Worm (Caenorhabditis elegans): ENCODE measurements around the gene F18C5.5.

Gene F18C5.5

ce11 chrII:6566628-6567180, at the start of gene F18C5.5, which contains the start of gene F18C5.9:
F18C5.5 (minus strand) TSS chrII:6566728.
F18C5.9 (plus strand) TSS chrII:6567130.
- TF ChIP-seq mdl-1 (tag; optimal IDR thresholded peaks at IDR 0.05) (no peak), ztf-11 (tag; optimal IDR thresholded peaks at IDR 0.05) (no peak), blmp-1 (tag; optimal IDR thresholded peaks at IDR 0.05; ENCODE audit: insufficient read depth) (no peak), nhr-237 (tag; optimal IDR thresholded peaks at IDR 0.05) (no peak), dmd-4 (tag; optimal IDR thresholded peaks at IDR 0.05) (no peak)

- TF ChIP-seq sma-9 (GFP tag; optimal IDR thresholded peaks at IDR 0.05) (peak; percentile 38), sma-9 (tag; optimal IDR thresholded peaks at IDR 0.05) (no peak), ama-1 (optimal IDR thresholded peaks at IDR 0.05) (no peak), fos-1 (tag; optimal IDR thresholded peaks at IDR 0.05) (peak; percentile 85), aly-2 (tag; optimal IDR thresholded peaks at IDR 0.05) (no peak), nhr-11 (tag; optimal IDR thresholded peaks at IDR 0.05) (no peak)
Observed at ce11 chrII:6616135-6616534, 49.6 kb upstream of the F18C5.5 start.

- TF ChIP-seq F13H6.1 (tag; optimal IDR thresholded peaks at IDR 0.05) (peak; percentile 67), peb-1 (tag; optimal IDR thresholded peaks at IDR 0.05) (no peak), sma-9 (GFP tag; optimal IDR thresholded peaks at IDR 0.05) (peak; percentile 29), sma-9 (tag; optimal IDR thresholded peaks at IDR 0.05) (no peak), C34F6.9 (tag; optimal IDR thresholded peaks at IDR 0.05) (no peak), nhr-129 (tag; optimal IDR thresholded peaks at IDR 0.05) (peak; percentile 12), lin-11 (tag; optimal IDR thresholded peaks at IDR 0.05) (no peak), ztf-4 (tag; optimal IDR thresholded peaks at IDR 0.05) (no peak), gmeb-1 (tag; optimal IDR thresholded peaks at IDR 0.05) (no peak), lin-13 (GFP tag; optimal IDR thresholded peaks at IDR 0.05) (no peak), ztf-11 (tag; optimal IDR thresholded peaks at IDR 0.05) (no peak), elt-3 (tag; optimal IDR thresholded peaks at IDR 0.05) (no peak), nhr-11 (tag; optimal IDR thresholded peaks at IDR 0.05) (no peak), nhr-25 (tag; optimal IDR thresholded peaks at IDR 0.05) (no peak), crh-2 (tag; optimal IDR thresholded peaks at IDR 0.05) (peak; percentile 41), fos-1 (tag; optimal IDR thresholded peaks at IDR 0.05) (peak; percentile 92)
Observed at ce11 chrII:6615232-6616029, 48.9 kb upstream of the F18C5.5 start.

- TF ChIP-seq fos-1 (tag; optimal IDR thresholded peaks at IDR 0.05) (peak; percentile 18), ZK546.5 (tag; optimal IDR thresholded peaks at IDR 0.05) (no peak), nhr-12 (tag; optimal IDR thresholded peaks at IDR 0.05) (no peak)
Observed at ce11 chrII:6614500-6614899, 48.0 kb upstream of the F18C5.5 start.

- TF ChIP-seq sma-9 (GFP tag; optimal IDR thresholded peaks at IDR 0.05) (peak; percentile 22), sma-9 (tag; optimal IDR thresholded peaks at IDR 0.05) (no peak), fos-1 (tag; optimal IDR thresholded peaks at IDR 0.05) (peak; percentile 87), crh-2 (tag; optimal IDR thresholded peaks at IDR 0.05) (peak; percentile 48), F13H6.1 (tag; optimal IDR thresholded peaks at IDR 0.05) (peak; percentile 3), ceh-82 (tag; optimal IDR thresholded peaks at IDR 0.05) (no peak), nhr-11 (tag; optimal IDR thresholded peaks at IDR 0.05) (no peak)
Observed at ce11 chrII:6612544-6612943, 46.0 kb upstream of the F18C5.5 start.

ce11 chrII:6610262-6610661, 43.7 kb upstream of the F18C5.5 start:
- no peak for TF ChIP-seq unc-55 (GFP tag; optimal IDR thresholded peaks at IDR 0.05)
- no peak for TF ChIP-seq lin-39 (tag; optimal IDR thresholded peaks at IDR 0.05)
- no peak for TF ChIP-seq elt-1 (tag; optimal IDR thresholded peaks at IDR 0.05)
- TF ChIP-seq C34F6.9 (tag; optimal IDR thresholded peaks at IDR 0.05): no peak
- no peak for TF ChIP-seq ztf-11 (tag; optimal IDR thresholded peaks at IDR 0.05)
- no peak for TF ChIP-seq nhr-11 (tag; optimal IDR thresholded peaks at IDR 0.05)
- no peak for TF ChIP-seq egl-27 (tag; optimal IDR thresholded peaks at IDR 0.05)
- no peak for TF ChIP-seq nhr-12 (tag; optimal IDR thresholded peaks at IDR 0.05)
- no peak for TF ChIP-seq blmp-1 (tag; optimal IDR thresholded peaks at IDR 0.05; ENCODE audit: insufficient read depth)
- TF ChIP-seq nhr-77 (tag; optimal IDR thresholded peaks at IDR 0.05): no peak
